Worm (Caenorhabditis elegans) whole organism, late embryonic: Measurements from ENCODE around the gene C38H2.3.

Source experiments
- ahr-1 ChIP-seq: sonication (generic microtip); optimal IDR thresholded peaks from 2 replicates; lab custom pipeline; 2016; ENCODE audit warnings: missing genetic modification characterization, missing compliant biosample characterization
- ceh-19 ChIP-seq: fragments of 200-800 bp; sonication (Bioruptor generic); optimal IDR thresholded peaks from 2 replicates; lab custom pipeline; 2018; ENCODE audit warnings: mild to moderate bottlenecking, missing genetic modification characterization, missing compliant biosample characterization
- hlh-8 ChIP-seq: sonication (generic microtip); optimal IDR thresholded peaks from 2 replicates; lab custom pipeline; 2016; ENCODE audit warnings: missing genotype, missing genetic modification characterization, missing compliant biosample characterization
- pag-3 ChIP-seq: sonication (generic microtip); optimal IDR thresholded peaks from 2 replicates; lab custom pipeline; 2016; ENCODE audit warnings: missing compliant biosample characterization, missing genetic modification characterization, borderline replicate concordance
- pha-4 ChIP-seq: fragments of 150-350 bp; optimal IDR thresholded peaks from 2 replicates; lab custom pipeline; 2018; ENCODE audit warnings: missing biosample characterization, missing genetic modification reagents, missing genetic modification characterization

ce11 chrIII:10386476-10386875 lies at the start of gene C38H2.3:
- TF ChIP-seq pag-3 (tag; lab: Kevin White, UChicago) (no peak), hlh-8 (tag; lab: Kevin White, UChicago) (no peak), ceh-19 (GFP tag; lab: Kevin White, UChicago) (no peak), ahr-1 (no peak), pha-4 (no peak)
